Worm (Caenorhabditis elegans): ENCODE measurements around the gene F41C3.2.

DNA sequence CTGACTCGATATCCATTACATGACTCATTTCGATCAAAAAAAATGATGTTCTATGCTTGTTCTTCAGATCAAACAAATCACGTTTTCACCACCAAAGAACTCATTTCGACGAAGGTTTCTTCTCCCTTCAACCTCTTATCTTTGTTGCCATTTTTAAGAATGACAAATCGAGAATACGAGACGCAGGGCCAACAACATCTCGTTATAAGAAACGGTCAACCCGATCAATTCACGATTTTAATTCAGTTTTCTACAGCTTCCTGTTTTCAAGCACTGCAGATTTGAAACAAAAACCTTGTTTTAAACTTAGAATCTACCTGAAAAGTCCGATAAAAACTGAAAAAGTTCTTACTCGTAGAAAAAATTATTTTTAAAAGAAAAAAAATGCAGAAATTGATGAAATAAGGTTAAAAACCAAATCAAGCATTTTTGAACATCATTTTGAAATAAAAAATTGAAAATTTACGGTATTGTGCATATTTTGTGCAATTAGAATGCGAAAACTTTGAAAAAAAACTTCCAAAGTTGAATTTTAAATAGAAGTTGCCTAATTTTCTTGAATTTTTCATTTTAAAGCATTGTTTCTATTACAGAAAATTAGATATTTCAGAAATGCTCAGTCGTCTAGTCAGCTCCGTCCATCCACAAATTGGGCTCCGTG is 8.1 kb upstream of the F41C3.2 start, which contains the start of gene acs-11:
- no peak for TF ChIP-seq W03F9.2 (tag; optimal IDR thresholded peaks at IDR 0.05)
- no peak for TF ChIP-seq him-1 (tag; optimal IDR thresholded peaks at IDR 0.05)
- TF ChIP-seq dao-5 (tag; optimal IDR thresholded peaks at IDR 0.05), result no peak
